Worm (Caenorhabditis elegans) whole organism, L4 larva: ENCODE data around the gene C06E1.9.

Experiments used
- Y5F2A.4 ChIP-seq: fragments of 200-800 bp; sonication (Bioruptor generic); optimal IDR thresholded peaks from 2 replicates; lab custom pipeline; 2018; ENCODE audit warnings: mild to moderate bottlenecking, missing genetic modification characterization, missing compliant biosample characterization
- Y75B8A.6 ChIP-seq: fragments of 200-800 bp; sonication (Bioruptor generic); IDR thresholded peaks from 2 replicates; pipeline ENCODE4 v1.3.6; 2022; ENCODE audit warnings: missing genetic modification reagents, missing genetic modification characterization, missing compliant biosample characterization
- aha-1 ChIP-seq: fragments of 150-350 bp; peaks from one replicate; lab custom pipeline; 2014; ENCODE audit warnings: missing biosample characterization, missing genetic modification characterization
- ceh-20 ChIP-seq: fragments of 200-800 bp; sonication (Bioruptor generic); IDR thresholded peaks from 2 replicates; pipeline ENCODE4 v1.3.6; 2022; ENCODE audit warnings: missing genetic modification reagents, missing genetic modification characterization, missing compliant biosample characterization
- cey-2 ChIP-seq: sonication (generic microtip); optimal IDR thresholded peaks from 3 replicates; lab custom pipeline; 2017; ENCODE audit warnings: missing genetic modification characterization, mild to moderate bottlenecking, missing compliant biosample characterization, antibody characterized with exemption, borderline replicate concordance; ENCODE audit not compliant: insufficient read depth
- dmd-9 ChIP-seq: fragments of 200-800 bp; sonication (Bioruptor generic); IDR thresholded peaks from 2 replicates; pipeline ENCODE4 v1.3.6; 2022; ENCODE audit warnings: missing genetic modification reagents, missing genetic modification characterization, missing compliant biosample characterization
- dpl-1 ChIP-seq: fragments of 150-350 bp; optimal IDR thresholded peaks from 2 replicates; lab custom pipeline; 2014; ENCODE audit warnings: missing biosample characterization, missing genetic modification reagents, missing genetic modification characterization
- dve-1 ChIP-seq: sonication (generic microtip); optimal IDR thresholded peaks from 2 replicates; lab custom pipeline; 2017; ENCODE audit warnings: antibody characterized with exemption, mild to moderate bottlenecking, missing genetic modification characterization, missing compliant biosample characterization; ENCODE audit not compliant: insufficient read depth
- fkh-10 ChIP-seq: fragments of 150-350 bp; optimal IDR thresholded peaks from 2 replicates; lab custom pipeline; 2014; ENCODE audit warnings: missing biosample characterization, missing genetic modification reagents, missing genetic modification characterization
- gei-8 ChIP-seq: fragments of 200-800 bp; sonication (Bioruptor generic); optimal IDR thresholded peaks from 2 replicates; lab custom pipeline; 2018; ENCODE audit warnings: mild to moderate bottlenecking, missing genetic modification characterization, missing compliant biosample characterization
- hif-1 ChIP-seq, 2 experiments: sonication (generic microtip); optimal IDR thresholded peaks; 2 replicates each; lab custom pipeline; 2016 to 2017; ENCODE audit warnings: missing compliant biosample characterization in 2 of 2, missing genetic modification characterization in 2 of 2, missing genetic modification reagents in 2 of 2, missing genotype in 2 of 2, mild to moderate bottlenecking in 1 of 2
- hlh-11 ChIP-seq: fragments of 200-800 bp; sonication (Bioruptor generic); optimal IDR thresholded peaks from 2 replicates; lab custom pipeline; 2018; ENCODE audit warnings: mild to moderate bottlenecking, missing genetic modification characterization, missing compliant biosample characterization
- lin-38 ChIP-seq: fragments of 200-800 bp; sonication (Bioruptor generic); IDR thresholded peaks from 2 replicates; pipeline ENCODE4 v1.3.6; 2022; ENCODE audit warnings: missing genetic modification reagents, missing genetic modification characterization, missing compliant biosample characterization
- lin-39 ChIP-seq: fragments of 150-350 bp; optimal IDR thresholded peaks from 2 replicates; lab custom pipeline; 2014; ENCODE audit warnings: missing biosample characterization, missing genetic modification reagents, missing genetic modification characterization
- lsy-2 ChIP-seq, 2 experiments: fragments of 150-350 bp in 1 of 2; sonication (generic microtip) in 1 of 2; optimal IDR thresholded peaks; 2 replicates each; lab custom pipeline; 2014 to 2017; ENCODE audit warnings: missing biosample characterization in 2 of 2, missing genetic modification characterization in 2 of 2
- nhr-10 ChIP-seq: fragments of 150-350 bp; optimal IDR thresholded peaks from 2 replicates; lab custom pipeline; 2014; ENCODE audit warnings: missing biosample characterization, missing genetic modification characterization
- nhr-11 ChIP-seq: fragments of 150-350 bp; optimal IDR thresholded peaks from 2 replicates; lab custom pipeline; 2014; ENCODE audit warnings: missing biosample characterization, missing genetic modification characterization
- nhr-237 ChIP-seq: sonication (generic microtip); optimal IDR thresholded peaks from 2 replicates; lab custom pipeline; 2017; ENCODE audit warnings: missing biosample characterization, missing genetic modification characterization
- nhr-25 ChIP-seq: sonication (generic microtip); optimal IDR thresholded peaks from 2 replicates; lab custom pipeline; 2017; ENCODE audit warnings: missing genetic modification characterization, mild to moderate bottlenecking, missing compliant biosample characterization, antibody characterized with exemption, moderate library complexity, borderline replicate concordance; ENCODE audit not compliant: insufficient read depth
- nhr-28 ChIP-seq: fragments of 150-350 bp; optimal IDR thresholded peaks from 2 replicates; lab custom pipeline; 2014; ENCODE audit warnings: missing biosample characterization, missing genetic modification characterization
- nhr-41 ChIP-seq: fragments of 200-800 bp; sonication (Bioruptor generic); IDR thresholded peaks from 2 replicates; pipeline ENCODE4 v1.3.6; 2022; ENCODE audit warnings: missing genetic modification reagents, missing genetic modification characterization, missing compliant biosample characterization
- pha-4 ChIP-seq, 2 experiments: fragments of 150-350 bp in 1 of 2; fragments of 200-800 bp in 1 of 2; sonication (Bioruptor generic) in 1 of 2; IDR thresholded peaks in 1 of 2; optimal IDR thresholded peaks in 1 of 2; 2 replicates each; pipeline versions ENCODE4 v1.3.6 to Lab custom; 2014 to 2022; ENCODE audit warnings: missing genetic modification characterization in 2 of 2, missing genetic modification reagents in 2 of 2, missing biosample characterization in 1 of 2, missing compliant biosample characterization in 1 of 2
- php-3 ChIP-seq: fragments of 200-800 bp; sonication (Bioruptor generic); IDR thresholded peaks from 2 replicates; pipeline ENCODE4 v1.3.6; 2022; ENCODE audit warnings: missing genetic modification reagents, missing genetic modification characterization, missing compliant biosample characterization
- set-16 ChIP-seq: fragments of 200-800 bp; sonication (Bioruptor generic); IDR thresholded peaks from 2 replicates; pipeline ENCODE4 v1.3.6; 2022; ENCODE audit warnings: missing genetic modification reagents, missing genetic modification characterization, missing compliant biosample characterization
- skn-1 ChIP-seq: fragments of 150-350 bp; optimal IDR thresholded peaks from 2 replicates; lab custom pipeline; 2014; ENCODE audit warnings: missing biosample characterization, missing genetic modification characterization
- unc-62 ChIP-seq, 3 experiments: fragments of 150-350 bp in 1 of 3; sonication (generic microtip); optimal IDR thresholded peaks in 2 of 3; peaks in 1 of 3; 1 replicate in 1 of 3; 2 replicates in 2 of 3; lab custom pipeline; 2014 to 2017; ENCODE audit warnings: missing biosample characterization in 3 of 3, missing genetic modification characterization in 3 of 3, missing genetic modification reagents in 3 of 3, missing genotype in 1 of 3
- zfp-2 ChIP-seq: sonication (generic microtip); optimal IDR thresholded peaks from 2 replicates; lab custom pipeline; 2016; ENCODE audit warnings: mild to moderate bottlenecking, missing genetic modification characterization, missing compliant biosample characterization
- zfp-3 ChIP-seq: fragments of 200-800 bp; sonication (Bioruptor generic); conservative IDR thresholded peaks from 2 replicates; pipeline ENCODE4 v1.3.6; 2022; ENCODE audit warnings: missing genetic modification reagents, missing genetic modification characterization, missing compliant biosample characterization
- zip-2 ChIP-seq: fragments of 150-350 bp; optimal IDR thresholded peaks from 2 replicates; lab custom pipeline; 2014; ENCODE audit warnings: missing biosample characterization, missing genetic modification characterization
- ztf-7 ChIP-seq: fragments of 150-350 bp; optimal IDR thresholded peaks from 2 replicates; lab custom pipeline; 2014; ENCODE audit warnings: missing biosample characterization, missing genetic modification characterization

The C06E1.9 gene

DNA sequence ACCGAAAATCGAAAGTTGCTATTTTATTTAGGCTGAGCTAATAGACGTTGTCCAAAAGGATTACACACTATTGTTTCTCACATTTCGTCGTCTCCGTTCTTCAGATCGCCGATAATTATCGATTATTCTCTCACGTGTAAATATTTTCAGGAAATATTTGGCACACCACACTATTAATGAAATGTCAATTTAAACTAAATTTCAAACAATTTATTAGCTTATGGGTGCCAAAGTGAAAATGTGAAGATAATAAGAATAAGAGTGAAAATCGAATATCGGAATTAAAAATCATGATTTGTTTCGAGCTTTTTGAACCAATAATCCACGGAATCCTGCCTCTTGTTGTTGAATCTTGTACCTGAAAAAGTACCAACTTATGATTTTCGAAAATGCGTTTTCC is 7.0 kb upstream of the C06E1.9 start, which contains the start of gene C06E1.11:
TSS of gene C06E1.11 (minus strand) at position 101 of the 400 bp plus-strand sequence.
- no peak for TF ChIP-seq nhr-41 (GFP tag; lab: Robert Waterston, UW)
- no peak for TF ChIP-seq hif-1 (tag; optimal IDR thresholded peaks at IDR 0.05; lab: Kevin White, UChicago)
- TF ChIP-seq dmd-9 (GFP tag; lab: Robert Waterston, UW) = no peak

DNA sequence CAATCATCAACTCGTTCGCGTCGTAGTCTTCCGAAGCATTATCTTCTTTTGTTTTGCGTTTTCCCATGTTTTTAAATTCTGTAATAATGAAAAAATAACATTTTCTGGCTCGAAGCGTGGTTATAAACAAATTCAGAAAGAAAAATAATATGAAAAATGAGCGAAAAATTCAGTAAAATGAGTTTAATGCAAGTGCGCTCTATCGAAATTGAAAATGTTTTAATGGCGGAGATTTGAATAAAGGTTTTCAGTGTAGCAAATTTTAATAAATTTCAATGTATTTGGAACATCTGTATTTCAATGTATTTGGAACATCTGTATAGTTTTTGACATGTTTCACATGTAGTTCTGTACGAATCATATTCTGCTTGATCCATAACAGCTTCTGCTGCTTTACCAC is 4.9 kb upstream of the C06E1.9 start, which contains the start of gene rha-2:
TSS of gene rha-2 (minus strand) at position 80 of the 400 bp plus-strand sequence.
- TF ChIP-seq dpl-1 (GFP tag; lab: Kevin White, UChicago) (peak; percentile 80), Y75B8A.6 (GFP tag; lab: Robert Waterston, UW) (no peak), lin-38 (GFP tag; lab: Robert Waterston, UW) (peak; percentile 86), gei-8 (no peak), lsy-2 (tag; optimal IDR thresholded peaks at IDR 0.05; lab: Kevin White, UChicago) (peak in 1 of 2 experiments; percentile 33), pha-4 (GFP tag; IDR thresholded peaks at IDR 0.05; lab: Robert Waterston, UW) (no peak), pha-4 (tag; optimal IDR thresholded peaks at IDR 0.05; lab: Kevin White, UChicago) (no peak)

- TF ChIP-seq aha-1 (tag; lab: Kevin White, UChicago) = peak; percentile 75
- no peak for TF ChIP-seq zfp-2 (tag; lab: Kevin White, UChicago)
- peak in 1 of 2 experiments; percentile 96 for TF ChIP-seq unc-62 (GFP tag; optimal IDR thresholded peaks at IDR 0.05 in 1 of 2; lab: Kevin White, UChicago)
- TF ChIP-seq unc-62 (tag; optimal IDR thresholded peaks at IDR 0.05; lab: Kevin White, UChicago) = no peak
- TF ChIP-seq dve-1 (tag; lab: Kevin White, UChicago) = no peak
- TF ChIP-seq, all 104 proteins: peak for 2
Measured at ce11 chrIII:8613573-8613972, 4.0 kb upstream of the C06E1.9 start.

DNA sequence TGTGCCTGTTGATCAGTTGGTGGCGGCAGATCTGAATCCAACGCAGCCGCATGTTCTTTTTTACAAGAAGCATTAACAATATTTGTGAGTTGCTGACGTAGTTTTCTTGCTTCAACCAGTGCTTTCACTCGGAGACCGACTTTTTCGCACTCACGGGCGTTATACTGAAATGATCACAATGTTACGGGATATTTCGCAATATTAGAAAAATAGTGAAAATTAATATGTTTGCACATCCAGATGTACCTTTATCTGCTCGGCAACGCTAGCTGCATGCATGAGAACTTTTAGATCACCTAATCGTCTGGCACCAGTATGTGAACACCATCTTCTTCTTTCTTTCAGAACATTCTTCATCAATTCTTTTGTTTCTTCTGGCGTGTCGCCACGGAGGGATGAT is 1.7 kb upstream of the C06E1.9 start:
- TF ChIP-seq ztf-7 (tag; lab: Kevin White, UChicago) (no peak), zip-2 (tag; lab: Kevin White, UChicago) (peak; percentile 76)

- no peak for TF ChIP-seq zfp-3 (GFP tag; lab: Robert Waterston, UW)
- TF ChIP-seq unc-62 (GFP tag; optimal IDR thresholded peaks at IDR 0.05 in 1 of 2; lab: Kevin White, UChicago) = peak in 1 of 2 experiments; percentile 56
- no peak for TF ChIP-seq unc-62 (tag; optimal IDR thresholded peaks at IDR 0.05; lab: Kevin White, UChicago)
- no peak for TF ChIP-seq Y5F2A.4 (GFP tag; lab: Kevin White, UChicago)
Measured at ce11 chrIII:8605532-8605931, 4.1 kb downstream of the C06E1.9 start, which contains the start of gene C06E1.1. Gene C06E1.1 (plus strand): TSS chrIII:8605832.

- TF ChIP-seq fkh-10 (GFP tag; lab: Kevin White, UChicago) (no peak), Y75B8A.6 (GFP tag; lab: Robert Waterston, UW) (no peak), set-16 (GFP tag; lab: Robert Waterston, UW) (no peak), nhr-10 (no peak), php-3 (GFP tag; lab: Robert Waterston, UW) (no peak), lin-39 (tag; lab: Kevin White, UChicago) (no peak), nhr-237 (tag; lab: Kevin White, UChicago) (no peak), nhr-41 (GFP tag; lab: Robert Waterston, UW) (no peak)
Measured at ce11 chrIII:8602148-8602547, 7.4 kb downstream of the C06E1.9 start.

ce11 chrIII:8598961-8599360 is 10.6 kb downstream of the C06E1.9 start:
- TF ChIP-seq nhr-11 (tag; lab: Kevin White, UChicago) (no peak), cey-2 (tag; lab: Kevin White, UChicago) (no peak), hlh-11 (tag; lab: Kevin White, UChicago) (peak; percentile 4), nhr-28 (peak; percentile 38), ceh-20 (GFP tag; lab: Robert Waterston, UW) (no peak), hif-1 (tag; optimal IDR thresholded peaks at IDR 0.05; lab: Kevin White, UChicago) (no peak), nhr-25 (peak; percentile 26), unc-62 (GFP tag; optimal IDR thresholded peaks at IDR 0.05 in 1 of 2; lab: Kevin White, UChicago) (peak in 1 of 2 experiments; percentile 50), unc-62 (tag; optimal IDR thresholded peaks at IDR 0.05; lab: Kevin White, UChicago) (no peak), skn-1 (tag; lab: Kevin White, UChicago) (no peak), aha-1 (tag; lab: Kevin White, UChicago) (peak; percentile 1)
- TF ChIP-seq, all 104 proteins: peak for 5
